Fruit fly (Drosophila melanogaster): ENCODE data around the gene Pfdn2.
A peak's percentile ranks its signal among the peaks of the same experiment; 100 is the strongest.

- peak; percentile 64 for TF ChIP-seq pad (GFP tag; optimal IDR thresholded peaks at IDR 0.05)
- peak; percentile 49 for TF ChIP-seq Crg-1 (GFP tag; optimal IDR thresholded peaks at IDR 0.05)
- no peak for TF ChIP-seq Clk (GFP tag; optimal IDR thresholded peaks at IDR 0.05)
- peak; percentile 1 for TF ChIP-seq CG12768 (GFP tag; optimal IDR thresholded peaks at IDR 0.05)
- no peak for TF ChIP-seq kay (GFP tag; ENCODE audit: borderline replicate concordance)
- TF ChIP-seq CG7045 (GFP tag; optimal IDR thresholded peaks at IDR 0.05): no peak
- no peak for TF ChIP-seq CG14711 (tag; optimal IDR thresholded peaks at IDR 0.05)
- peak; percentile 89 for TF ChIP-seq bab1 (GFP tag; optimal IDR thresholded peaks at IDR 0.05)
- peak; percentile 66 for TF ChIP-seq ovo (GFP tag; optimal IDR thresholded peaks at IDR 0.05)
These were observed 26.3 kb downstream of the Pfdn2 start for dm6 chr3L:11047877-11048276.
